Fruit fly (Drosophila melanogaster): ENCODE results near the gene Polr3I.

- TF ChIP-seq h (optimal IDR thresholded peaks at IDR 0.05) (no peak), psq (optimal IDR thresholded peaks at IDR 0.05) (no peak), Myc (optimal IDR thresholded peaks at IDR 0.05) (no peak), insv (optimal IDR thresholded peaks at IDR 0.05) (no peak), Sin3A (optimal IDR thresholded peaks at IDR 0.05) (no peak)
Measured at dm6 chrX:16909886-16910285, 25.5 kb downstream of the Polr3I start.
